Worm (Caenorhabditis elegans) whole organism, L4 larva: Measurements from ENCODE around the gene lir-3.

Source experiments
- F37D6.2 ChIP-seq: sonication (generic microtip); optimal IDR thresholded peaks from 2 replicates; lab custom pipeline; 2016; ENCODE audit warnings: mild to moderate bottlenecking, missing genetic modification characterization, missing compliant biosample characterization
- T26A8.4 ChIP-seq: fragments of 200-800 bp; sonication (Bioruptor generic); IDR thresholded peaks from 2 replicates; pipeline ENCODE4 v1.3.6; 2022; ENCODE audit warnings: missing genetic modification characterization, missing compliant biosample characterization
- Y105C5A.15 ChIP-seq: fragments of 200-800 bp; sonication (Bioruptor generic); IDR thresholded peaks from 2 replicates; pipeline ENCODE4 v1.3.6; 2022; ENCODE audit warnings: missing genetic modification characterization, missing compliant biosample characterization
- Y75B8A.6 ChIP-seq: fragments of 200-800 bp; sonication (Bioruptor generic); IDR thresholded peaks from 2 replicates; pipeline ENCODE4 v1.3.6; 2022; ENCODE audit warnings: missing genetic modification reagents, missing genetic modification characterization, missing compliant biosample characterization
- aha-1 ChIP-seq: fragments of 150-350 bp; peaks from one replicate; lab custom pipeline; 2014; ENCODE audit warnings: missing biosample characterization, missing genetic modification characterization
- ceh-44 ChIP-seq: fragments of 200-800 bp; sonication (Bioruptor generic); IDR thresholded peaks from 2 replicates; pipeline ENCODE4 v1.3.6; 2022; ENCODE audit warnings: missing genetic modification reagents, missing genetic modification characterization, missing compliant biosample characterization
- daf-16 ChIP-seq, 3 experiments: sonication (generic microtip); optimal IDR thresholded peaks; 2 replicates each; lab custom pipeline; 2016 to 2017; ENCODE audit warnings: missing genetic modification characterization in 3 of 3, missing genetic modification reagents in 3 of 3, mild to moderate bottlenecking in 2 of 3, missing compliant biosample characterization in 2 of 3, missing biosample characterization in 1 of 3, moderate library complexity in 1 of 3
- dmd-6 ChIP-seq: fragments of 200-800 bp; sonication (Bioruptor generic); IDR thresholded peaks from 2 replicates; pipeline ENCODE4 v1.3.6; 2022; ENCODE audit warnings: missing genetic modification reagents, missing genetic modification characterization, missing compliant biosample characterization
- dpl-1 ChIP-seq: fragments of 150-350 bp; optimal IDR thresholded peaks from 2 replicates; lab custom pipeline; 2014; ENCODE audit warnings: missing biosample characterization, missing genetic modification reagents, missing genetic modification characterization
- duxl-1 ChIP-seq: sonication (generic microtip); optimal IDR thresholded peaks from 2 replicates; lab custom pipeline; 2016; ENCODE audit warnings: mild to moderate bottlenecking, missing genetic modification characterization, moderate library complexity, missing compliant biosample characterization; ENCODE audit not compliant: poor library complexity
- dve-1 ChIP-seq: sonication (generic microtip); optimal IDR thresholded peaks from 2 replicates; lab custom pipeline; 2017; ENCODE audit warnings: antibody characterized with exemption, mild to moderate bottlenecking, missing genetic modification characterization, missing compliant biosample characterization; ENCODE audit not compliant: insufficient read depth
- hif-1 ChIP-seq, 2 experiments: sonication (generic microtip); optimal IDR thresholded peaks; 2 replicates each; lab custom pipeline; 2016 to 2017; ENCODE audit warnings: missing compliant biosample characterization in 2 of 2, missing genetic modification characterization in 2 of 2, missing genetic modification reagents in 2 of 2, missing genotype in 2 of 2, mild to moderate bottlenecking in 1 of 2
- hlh-11 ChIP-seq: fragments of 200-800 bp; sonication (Bioruptor generic); optimal IDR thresholded peaks from 2 replicates; lab custom pipeline; 2018; ENCODE audit warnings: mild to moderate bottlenecking, missing genetic modification characterization, missing compliant biosample characterization
- hlh-30 ChIP-seq: sonication (generic microtip); optimal IDR thresholded peaks from 2 replicates; lab custom pipeline; 2017; ENCODE audit warnings: antibody characterized with exemption, mild to moderate bottlenecking, missing genetic modification characterization, missing compliant biosample characterization; ENCODE audit not compliant: insufficient read depth
- jun-1 ChIP-seq: fragments of 150-350 bp; optimal IDR thresholded peaks from 2 replicates; lab custom pipeline; 2014; ENCODE audit warnings: missing biosample characterization, missing genetic modification reagents, missing genetic modification characterization
- lim-7 ChIP-seq: fragments of 200-800 bp; sonication (Bioruptor generic); IDR thresholded peaks from 2 replicates; pipeline ENCODE4 v1.3.6; 2022; ENCODE audit warnings: missing genetic modification characterization, missing compliant biosample characterization
- lin-15B ChIP-seq: fragments of 150-350 bp; sonication (generic microtip); optimal IDR thresholded peaks from 3 replicates; lab custom pipeline; 2014; ENCODE audit warnings: missing biosample characterization, missing genetic modification characterization
- lsy-2 ChIP-seq, 2 experiments: fragments of 150-350 bp in 1 of 2; sonication (generic microtip) in 1 of 2; optimal IDR thresholded peaks; 2 replicates each; lab custom pipeline; 2014 to 2017; ENCODE audit warnings: missing biosample characterization in 2 of 2, missing genetic modification characterization in 2 of 2
- madf-5 ChIP-seq, 2 experiments: fragments of 200-800 bp; sonication (Bioruptor generic); IDR thresholded peaks; 2 replicates each; pipeline ENCODE4 v1.3.6; 2022; ENCODE audit warnings: missing compliant biosample characterization in 2 of 2, missing genetic modification characterization in 2 of 2
- mdl-1 ChIP-seq, 2 experiments: fragments of 150-350 bp in 1 of 2; sonication (generic microtip) in 1 of 2; optimal IDR thresholded peaks; 2 replicates each; lab custom pipeline; 2014 to 2017; ENCODE audit warnings: missing biosample characterization in 2 of 2, missing genetic modification characterization in 2 of 2
- mep-1 ChIP-seq: fragments of 150-350 bp; sonication (generic microtip); optimal IDR thresholded peaks from 3 replicates; lab custom pipeline; 2014; ENCODE audit warnings: missing biosample characterization, missing genetic modification characterization
- nhr-10 ChIP-seq: fragments of 150-350 bp; optimal IDR thresholded peaks from 2 replicates; lab custom pipeline; 2014; ENCODE audit warnings: missing biosample characterization, missing genetic modification characterization
- nhr-25 ChIP-seq: sonication (generic microtip); optimal IDR thresholded peaks from 2 replicates; lab custom pipeline; 2017; ENCODE audit warnings: missing genetic modification characterization, mild to moderate bottlenecking, missing compliant biosample characterization, antibody characterized with exemption, moderate library complexity, borderline replicate concordance; ENCODE audit not compliant: insufficient read depth
- nhr-28 ChIP-seq: fragments of 150-350 bp; optimal IDR thresholded peaks from 2 replicates; lab custom pipeline; 2014; ENCODE audit warnings: missing biosample characterization, missing genetic modification characterization
- nhr-42 ChIP-seq: fragments of 200-800 bp; sonication (Bioruptor generic); IDR thresholded peaks from 2 replicates; pipeline ENCODE4 v1.3.6; 2022; ENCODE audit warnings: missing genetic modification characterization, missing compliant biosample characterization
- nhr-48 ChIP-seq: sonication (generic microtip); optimal IDR thresholded peaks from 2 replicates; lab custom pipeline; 2016; ENCODE audit warnings: mild to moderate bottlenecking, missing genetic modification characterization, missing compliant biosample characterization
- nhr-77 ChIP-seq: fragments of 150-350 bp; optimal IDR thresholded peaks from 2 replicates; lab custom pipeline; 2014; ENCODE audit warnings: missing biosample characterization, missing genetic modification characterization
- pha-4 ChIP-seq, 2 experiments: fragments of 150-350 bp in 1 of 2; fragments of 200-800 bp in 1 of 2; sonication (Bioruptor generic) in 1 of 2; IDR thresholded peaks in 1 of 2; optimal IDR thresholded peaks in 1 of 2; 2 replicates each; pipeline versions ENCODE4 v1.3.6 to Lab custom; 2014 to 2022; ENCODE audit warnings: missing genetic modification characterization in 2 of 2, missing genetic modification reagents in 2 of 2, missing biosample characterization in 1 of 2, missing compliant biosample characterization in 1 of 2
- php-3 ChIP-seq: fragments of 200-800 bp; sonication (Bioruptor generic); IDR thresholded peaks from 2 replicates; pipeline ENCODE4 v1.3.6; 2022; ENCODE audit warnings: missing genetic modification reagents, missing genetic modification characterization, missing compliant biosample characterization
- set-16 ChIP-seq: fragments of 200-800 bp; sonication (Bioruptor generic); IDR thresholded peaks from 2 replicates; pipeline ENCODE4 v1.3.6; 2022; ENCODE audit warnings: missing genetic modification reagents, missing genetic modification characterization, missing compliant biosample characterization
- skn-1 ChIP-seq: fragments of 150-350 bp; optimal IDR thresholded peaks from 2 replicates; lab custom pipeline; 2014; ENCODE audit warnings: missing biosample characterization, missing genetic modification characterization
- unc-62 ChIP-seq, 3 experiments: fragments of 150-350 bp in 1 of 3; sonication (generic microtip); optimal IDR thresholded peaks in 2 of 3; peaks in 1 of 3; 1 replicate in 1 of 3; 2 replicates in 2 of 3; lab custom pipeline; 2014 to 2017; ENCODE audit warnings: missing biosample characterization in 3 of 3, missing genetic modification characterization in 3 of 3, missing genetic modification reagents in 3 of 3, missing genotype in 1 of 3
- zfp-3 ChIP-seq: fragments of 200-800 bp; sonication (Bioruptor generic); conservative IDR thresholded peaks from 2 replicates; pipeline ENCODE4 v1.3.6; 2022; ENCODE audit warnings: missing genetic modification reagents, missing genetic modification characterization, missing compliant biosample characterization
- zip-11 ChIP-seq: fragments of 200-800 bp; sonication (Bioruptor generic); IDR thresholded peaks from 2 replicates; pipeline ENCODE4 v1.3.6; 2022; ENCODE audit warnings: missing genetic modification characterization, missing compliant biosample characterization
- zip-2 ChIP-seq: fragments of 150-350 bp; optimal IDR thresholded peaks from 2 replicates; lab custom pipeline; 2014; ENCODE audit warnings: missing biosample characterization, missing genetic modification characterization
- ztf-7 ChIP-seq: fragments of 150-350 bp; optimal IDR thresholded peaks from 2 replicates; lab custom pipeline; 2014; ENCODE audit warnings: missing biosample characterization, missing genetic modification characterization

The lir-3 gene

DNA sequence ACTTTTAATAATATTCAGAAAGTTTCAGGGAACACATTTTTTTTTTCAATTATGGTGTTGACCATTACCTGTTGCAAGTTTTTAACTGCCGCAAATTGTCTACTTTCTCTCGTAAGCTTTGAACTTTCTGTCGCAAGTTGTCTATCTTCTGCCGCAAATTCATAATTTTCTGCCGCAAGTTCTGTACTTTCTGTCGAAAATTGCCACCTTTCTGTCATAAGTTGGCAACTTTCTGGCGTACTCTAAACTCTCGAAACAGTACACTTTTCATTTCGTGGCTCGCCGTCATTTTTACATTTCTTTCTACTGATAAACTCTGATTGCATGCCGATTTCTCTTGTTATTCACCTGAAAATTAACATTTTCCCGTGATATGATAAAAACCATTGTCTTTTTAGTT lies 29.2 kb downstream of the lir-3 start:
- TF ChIP-seq aha-1 (tag; lab: Kevin White, UChicago) (peak; percentile 97), hlh-11 (tag; lab: Kevin White, UChicago) (peak; percentile 8), pha-4 (GFP tag; IDR thresholded peaks at IDR 0.05; lab: Robert Waterston, UW) (no peak), pha-4 (tag; optimal IDR thresholded peaks at IDR 0.05; lab: Kevin White, UChicago) (no peak), skn-1 (tag; lab: Kevin White, UChicago) (no peak), dpl-1 (no peak), dve-1 (peak; percentile 4), F37D6.2 (no peak), duxl-1 (tag; lab: Kevin White, UChicago) (no peak), nhr-42 (GFP tag; lab: Robert Waterston, UW) (no peak), dmd-6 (GFP tag; lab: Robert Waterston, UW) (peak; percentile 37), set-16 (GFP tag; lab: Robert Waterston, UW) (no peak), hlh-30 (tag; lab: Kevin White, UChicago) (peak; percentile 14), lin-15B (tag; lab: Kevin White, UChicago) (no peak), nhr-25 (tag; lab: Kevin White, UChicago) (no peak), daf-16 (GFP tag; optimal IDR thresholded peaks at IDR 0.05; lab: Kevin White, UChicago) (no peak), daf-16 (tag; optimal IDR thresholded peaks at IDR 0.05; lab: Kevin White, UChicago) (peak; percentile 43)

DNA sequence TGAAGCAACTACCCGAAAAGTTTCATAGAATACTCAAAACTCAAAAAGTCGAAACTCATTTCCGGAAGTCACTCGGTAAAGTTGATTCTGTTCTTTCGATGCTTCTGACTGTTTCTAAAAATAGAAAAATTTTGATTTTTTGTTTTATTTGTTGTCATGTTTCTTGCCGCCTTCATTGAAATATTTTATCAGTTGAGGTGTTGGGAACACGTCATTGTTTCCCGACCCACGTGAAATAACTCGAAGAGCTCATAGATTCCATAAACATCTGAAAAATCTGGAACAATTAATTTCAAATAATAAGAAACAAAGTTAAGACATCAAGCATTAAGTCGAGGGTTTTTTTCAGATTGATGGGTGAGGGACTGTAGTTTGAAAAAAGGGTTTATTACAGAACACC lies 29.6 kb downstream of the lir-3 start:
- TF ChIP-seq hlh-11 (tag; lab: Kevin White, UChicago) (peak; percentile 33), dmd-6 (GFP tag; lab: Robert Waterston, UW) (peak; percentile 24), Y75B8A.6 (GFP tag; lab: Robert Waterston, UW) (no peak), php-3 (GFP tag; lab: Robert Waterston, UW) (peak; percentile 6; the same call in 1 of the 2 replicates), daf-16 (GFP tag; optimal IDR thresholded peaks at IDR 0.05; lab: Kevin White, UChicago) (no peak), daf-16 (tag; optimal IDR thresholded peaks at IDR 0.05; lab: Kevin White, UChicago) (peak; percentile 90)
- TF ChIP-seq, all 104 proteins: peak for 4

DNA sequence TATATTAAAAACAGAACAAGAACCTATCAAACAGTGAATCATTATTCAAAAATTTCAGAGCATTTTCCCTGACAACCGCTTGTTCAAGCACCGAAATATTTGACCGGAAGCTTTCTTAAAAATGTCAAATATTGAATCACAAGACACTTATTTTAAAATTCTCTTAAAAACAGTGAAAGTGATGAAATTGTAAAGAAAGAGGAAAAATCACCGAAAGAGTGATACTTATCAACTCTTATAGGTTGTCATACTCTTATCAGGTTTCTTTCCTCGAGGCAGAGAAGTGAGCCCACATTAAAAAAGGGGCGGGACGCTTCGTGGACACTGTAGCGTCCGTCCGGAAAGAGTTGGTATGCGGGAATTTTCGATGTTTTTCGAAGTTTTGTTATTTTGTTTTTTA lies 30.8 kb downstream of the lir-3 start:
- TF ChIP-seq mdl-1 (tag; optimal IDR thresholded peaks at IDR 0.05; lab: Kevin White, UChicago): no peak
- TF ChIP-seq zip-2 (tag; lab: Kevin White, UChicago): no peak
- TF ChIP-seq T26A8.4 (GFP tag; lab: Robert Waterston, UW): no peak
- TF ChIP-seq hlh-30 (tag; lab: Kevin White, UChicago): peak; percentile 56
- TF ChIP-seq nhr-77: peak; percentile 48
- TF ChIP-seq hif-1 (tag; optimal IDR thresholded peaks at IDR 0.05; lab: Kevin White, UChicago): no peak
- TF ChIP-seq zfp-3 (GFP tag; lab: Robert Waterston, UW): no peak
- peak; percentile 40 for TF ChIP-seq nhr-10 (tag; lab: Kevin White, UChicago)
- TF ChIP-seq ceh-44: no peak
- peak; percentile 66 for TF ChIP-seq hlh-11 (tag; lab: Kevin White, UChicago)
- TF ChIP-seq lsy-2 (tag; optimal IDR thresholded peaks at IDR 0.05; lab: Kevin White, UChicago): no peak
- TF ChIP-seq jun-1 (tag; lab: Kevin White, UChicago): peak; percentile 16
- TF ChIP-seq unc-62 (GFP tag; optimal IDR thresholded peaks at IDR 0.05 in 1 of 2; lab: Kevin White, UChicago): peak in 1 of 2 experiments; percentile 20
- no peak for TF ChIP-seq unc-62 (tag; optimal IDR thresholded peaks at IDR 0.05; lab: Kevin White, UChicago)
- TF ChIP-seq dmd-6 (GFP tag; lab: Robert Waterston, UW): peak; percentile 52
- TF ChIP-seq Y105C5A.15 (GFP tag; lab: Robert Waterston, UW): no peak
- TF ChIP-seq daf-16 (GFP tag; optimal IDR thresholded peaks at IDR 0.05; lab: Kevin White, UChicago): no peak
- TF ChIP-seq daf-16 (tag; optimal IDR thresholded peaks at IDR 0.05; lab: Kevin White, UChicago): peak; percentile 63
- peak; percentile 65 for TF ChIP-seq dve-1
- TF ChIP-seq mep-1 (tag; lab: Kevin White, UChicago): no peak
- no peak for TF ChIP-seq madf-5 (GFP tag; IDR thresholded peaks at IDR 0.05; lab: Robert Waterston, UW)
- TF ChIP-seq php-3 (GFP tag; lab: Robert Waterston, UW): 0 out of 2 replicates have a peak, but pooled peaks have one; percentile 32
- peak; percentile 47 for TF ChIP-seq nhr-28 (tag; lab: Kevin White, UChicago)
- no peak for TF ChIP-seq ztf-7
- no peak for TF ChIP-seq lim-7 (GFP tag; lab: Robert Waterston, UW)
- no peak for TF ChIP-seq zip-11 (GFP tag; lab: Robert Waterston, UW)
- peak; percentile 8 for TF ChIP-seq nhr-48 (tag; lab: Kevin White, UChicago)
